Worm (Caenorhabditis elegans) whole organism, L4/young adult: ENCODE results near the gene gars-1.

Source experiments
- W03F9.2 ChIP-seq: fragments of 150-350 bp; optimal IDR thresholded peaks from 2 replicates; lab custom pipeline; 2014; ENCODE audit warnings: missing biosample characterization, missing genetic modification characterization
- dao-5 ChIP-seq: sonication (generic microtip); optimal IDR thresholded peaks from 2 replicates; lab custom pipeline; 2016; ENCODE audit warnings: missing genotype, missing genetic modification characterization, moderate library complexity, missing compliant biosample characterization
- him-1 ChIP-seq: sonication (generic microtip); optimal IDR thresholded peaks from 2 replicates; lab custom pipeline; 2016; ENCODE audit warnings: missing genotype, missing genetic modification reagents, missing genetic modification characterization, missing compliant biosample characterization

Gene gars-1

ce11 chrIII:5165211-5165610 lies 1.8 kb upstream of the gars-1 start, which contains the start of gene T10F2.2:
Gene T10F2.2 (minus strand): TSS chrIII:5165311.
- no peak for TF ChIP-seq him-1
- TF ChIP-seq dao-5 (tag; lab: Kevin White, UChicago), result no peak
- no peak for TF ChIP-seq W03F9.2 (tag; lab: Kevin White, UChicago)

ce11 chrIII:5160803-5161202 lies 2.6 kb downstream of the gars-1 start:
- no peak for TF ChIP-seq dao-5 (tag; lab: Kevin White, UChicago)
- no peak for TF ChIP-seq him-1
- TF ChIP-seq W03F9.2 (tag; lab: Kevin White, UChicago), result no peak

ce11 chrIII:5159505-5159904 lies 3.9 kb downstream of the gars-1 start, which contains the start of gene T10F2.5:
Gene T10F2.5 (minus strand): TSS chrIII:5159605.
- no peak for TF ChIP-seq W03F9.2 (tag; lab: Kevin White, UChicago)
- TF ChIP-seq him-1, result no peak
- TF ChIP-seq dao-5 (tag; lab: Kevin White, UChicago), result no peak

DNA sequence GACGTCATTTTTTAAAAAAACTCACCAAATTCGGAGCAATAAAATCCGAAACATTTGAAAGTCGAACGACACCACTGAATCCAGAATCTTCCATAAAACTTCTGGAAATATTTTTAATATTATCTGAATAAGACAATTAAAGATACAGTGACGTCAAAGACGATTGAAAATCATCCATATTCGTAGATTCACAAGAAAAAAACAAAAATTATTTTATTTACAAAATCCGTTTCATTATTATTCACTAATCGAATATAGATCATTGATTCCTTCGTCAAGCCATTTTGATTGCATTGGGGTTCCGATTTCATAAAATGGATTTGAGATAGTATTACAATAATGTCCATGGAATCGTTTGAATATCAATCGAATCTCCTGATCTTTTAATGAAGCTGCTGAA lies 4.8 kb downstream of the gars-1 start, which contains the start of gene oxy-4:
TSS of gene oxy-4 (minus strand) at position 101 of the 400 bp plus-strand sequence.
- no peak for TF ChIP-seq him-1
- no peak for TF ChIP-seq dao-5 (tag; lab: Kevin White, UChicago)
- no peak for TF ChIP-seq W03F9.2 (tag; lab: Kevin White, UChicago)

- no peak for TF ChIP-seq him-1
- TF ChIP-seq W03F9.2 (tag; lab: Kevin White, UChicago), result no peak
- no peak for TF ChIP-seq dao-5 (tag; lab: Kevin White, UChicago)
Observed at ce11 chrIII:5155393-5155792, 8.0 kb downstream of the gars-1 start.

- TF ChIP-seq dao-5 (tag; lab: Kevin White, UChicago) (no peak), W03F9.2 (tag; lab: Kevin White, UChicago) (peak; percentile 77)
Observed at ce11 chrIII:5153137-5153536, 10.3 kb downstream of the gars-1 start, which contains the start of the genes rbm-42 and grwd-1. Gene rbm-42 (minus strand): TSS chrIII:5153229. Gene grwd-1 (plus strand): TSS chrIII:5153464.

ce11 chrIII:5150980-5151379 lies 12.4 kb downstream of the gars-1 start:
- TF ChIP-seq him-1 (no peak), dao-5 (tag; lab: Kevin White, UChicago) (no peak), W03F9.2 (tag; lab: Kevin White, UChicago) (no peak)

DNA sequence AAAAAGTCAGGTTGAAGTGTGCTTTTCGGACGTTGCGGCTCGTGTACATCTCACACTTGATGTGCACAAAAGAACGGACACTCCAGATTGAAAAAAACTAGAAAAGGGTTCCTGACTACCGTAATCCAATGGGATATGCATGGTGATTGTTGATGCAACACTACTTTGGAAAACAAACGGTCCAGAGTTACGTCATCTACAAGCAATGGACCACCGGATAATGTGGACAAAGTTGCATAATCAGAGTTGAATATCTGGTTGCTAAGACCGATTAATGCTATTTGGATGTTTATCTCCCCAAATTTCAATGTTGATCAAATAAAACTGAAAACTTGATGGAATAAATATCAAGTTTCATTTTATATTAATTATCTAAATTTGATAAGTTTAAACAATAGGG lies 13.4 kb downstream of the gars-1 start:
- TF ChIP-seq dao-5 (tag; lab: Kevin White, UChicago), result no peak
- no peak for TF ChIP-seq W03F9.2 (tag; lab: Kevin White, UChicago)
- TF ChIP-seq him-1, result no peak

ce11 chrIII:5149478-5149877 lies 13.9 kb downstream of the gars-1 start, which contains the start of gene Y54H5A.2:
Gene Y54H5A.2 (minus strand): TSS chrIII:5149578.
- no peak for TF ChIP-seq dao-5 (tag; lab: Kevin White, UChicago)
- TF ChIP-seq him-1, result no peak
- no peak for TF ChIP-seq W03F9.2 (tag; lab: Kevin White, UChicago)

DNA sequence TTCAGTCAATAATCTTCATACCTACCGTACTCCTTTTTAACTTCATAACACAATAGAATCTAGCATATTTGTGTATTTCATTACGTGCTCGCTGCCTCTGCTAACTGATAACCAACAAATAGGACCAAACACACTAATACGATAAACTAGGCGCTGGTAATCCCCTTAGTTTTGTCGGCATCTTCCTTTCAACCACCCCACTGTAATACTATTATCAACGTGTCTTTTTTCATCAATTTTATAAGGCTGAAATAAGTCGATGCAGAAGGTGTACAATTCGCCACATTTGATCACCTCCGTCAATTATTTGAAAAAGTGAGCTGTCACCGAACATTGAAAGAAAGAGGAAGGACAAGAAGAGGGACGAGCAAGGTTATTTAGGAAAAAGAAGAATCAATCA lies 16.0 kb downstream of the gars-1 start:
- TF ChIP-seq W03F9.2 (tag; lab: Kevin White, UChicago) (no peak), him-1 (no peak), dao-5 (tag; lab: Kevin White, UChicago) (no peak)

ce11 chrIII:5146749-5147148 lies 16.7 kb downstream of the gars-1 start:
- no peak for TF ChIP-seq dao-5 (tag; lab: Kevin White, UChicago)
- TF ChIP-seq him-1, result no peak
- TF ChIP-seq W03F9.2 (tag; lab: Kevin White, UChicago), result no peak

ce11 chrIII:5145874-5146273 lies 17.6 kb downstream of the gars-1 start:
- TF ChIP-seq dao-5 (tag; lab: Kevin White, UChicago), result no peak
- TF ChIP-seq W03F9.2 (tag; lab: Kevin White, UChicago), result no peak

DNA sequence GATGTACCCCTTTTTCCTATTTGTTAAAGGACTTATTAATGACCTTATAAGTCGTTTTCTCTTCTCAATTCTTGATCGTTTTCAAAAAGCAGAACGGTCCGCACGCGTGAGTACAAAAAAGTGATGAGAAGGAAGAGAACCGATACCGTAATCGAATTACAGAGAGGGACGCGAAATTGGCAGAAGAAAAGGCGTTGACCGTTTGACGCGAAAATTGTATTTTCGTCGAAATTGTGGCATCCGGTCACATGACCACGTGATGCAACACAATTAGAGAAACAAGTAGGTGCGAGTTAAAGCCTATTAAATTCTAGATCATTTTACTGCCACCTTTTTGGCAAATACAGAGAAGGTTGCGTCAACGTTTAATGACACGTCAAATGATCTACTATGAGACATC lies 19.3 kb downstream of the gars-1 start:
- no peak for TF ChIP-seq W03F9.2 (tag; lab: Kevin White, UChicago)
- TF ChIP-seq dao-5 (tag; lab: Kevin White, UChicago), result no peak
- no peak for TF ChIP-seq him-1

DNA sequence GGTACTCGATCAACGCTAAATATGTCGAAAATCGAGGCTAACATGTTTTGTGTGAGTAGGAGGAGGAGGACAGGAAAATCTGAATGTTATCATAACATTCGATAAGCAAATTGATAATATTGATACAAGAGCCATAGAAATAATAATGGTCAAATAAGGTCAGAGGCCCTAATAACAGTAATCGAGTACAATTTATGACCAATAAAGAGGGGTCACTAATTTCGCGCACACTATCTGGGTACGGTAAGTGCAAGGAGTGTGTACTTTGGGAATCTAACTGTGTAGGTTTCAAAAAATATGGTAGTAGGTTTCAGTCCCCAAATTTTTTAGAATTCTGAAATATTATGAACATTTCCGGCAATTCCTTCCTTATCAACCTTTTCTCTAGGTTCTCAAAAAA lies 19.9 kb downstream of the gars-1 start:
- TF ChIP-seq W03F9.2 (tag; lab: Kevin White, UChicago) (no peak), dao-5 (tag; lab: Kevin White, UChicago) (no peak), him-1 (no peak)

DNA sequence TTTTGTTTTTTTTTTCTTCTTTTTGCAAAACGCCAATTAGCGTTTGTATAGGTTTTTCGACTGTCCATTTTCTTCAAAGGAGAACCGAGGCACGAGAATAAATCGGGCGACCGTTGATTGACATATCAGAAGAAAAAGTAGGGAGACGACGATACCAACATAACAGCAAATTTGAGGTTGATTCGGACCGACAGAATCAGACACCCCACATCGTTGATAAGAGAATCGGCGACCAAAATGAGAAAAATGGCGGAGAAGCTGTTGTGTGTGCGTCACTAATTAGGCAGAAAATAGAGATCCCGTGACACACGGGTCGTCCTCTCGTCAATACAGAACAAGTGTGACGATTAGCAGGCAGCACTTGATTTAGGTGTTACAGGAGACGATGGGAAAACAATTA lies 21.5 kb downstream of the gars-1 start:
- TF ChIP-seq dao-5 (tag; lab: Kevin White, UChicago), result no peak
